Fruit fly (Drosophila melanogaster): ENCODE data around the gene CG14739.

CG14739 gene

DNA sequence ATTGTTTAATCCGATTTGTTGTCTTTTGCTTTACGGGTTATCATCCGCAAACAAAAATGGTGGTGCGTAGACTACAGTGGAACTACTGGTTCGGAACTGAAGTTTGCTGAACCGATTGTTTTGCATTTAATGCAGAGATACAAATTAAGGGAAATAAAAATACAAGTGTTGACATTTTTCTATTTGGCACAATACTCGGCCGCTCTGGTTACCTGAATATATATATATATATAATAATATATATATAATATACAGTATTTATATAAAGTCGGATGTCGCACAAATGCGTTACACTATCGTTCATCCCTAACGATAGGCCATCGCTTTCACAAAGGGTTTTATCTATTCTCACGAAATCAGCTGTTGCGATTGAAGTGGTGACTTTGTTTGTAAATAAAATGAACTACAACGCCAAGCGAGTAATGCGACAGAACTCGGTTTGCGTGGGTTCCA lies 32.2 kb downstream of the CG14739 start, which contains the start of the genes DCAF12 and Spt3 (continued):
- TF ChIP-seq nerfin-2 (GFP tag; IDR thresholded peaks at IDR 0.05; ENCODE audit: partially characterized antibody), result peak; percentile 70
- TF ChIP-seq CG11504 (tag; optimal IDR thresholded peaks at IDR 0.05), result peak; percentile 71
- peak; percentile 88 for TF ChIP-seq amos (GFP tag; IDR thresholded peaks at IDR 0.05; ENCODE audit: partially characterized antibody)
- TF ChIP-seq fd96Cb (tag; optimal IDR thresholded peaks at IDR 0.05), result peak; percentile 37
- no peak for TF ChIP-seq Hr78 (GFP tag; optimal IDR thresholded peaks at IDR 0.05)
- TF ChIP-seq CG6689 (GFP tag; IDR thresholded peaks at IDR 0.05), result peak; percentile 42
- TF ChIP-seq HLH3B (GFP tag; IDR thresholded peaks at IDR 0.05), result peak; percentile 19; the same call in 1 of the 2 replicates
- TF ChIP-seq CG14667 (GFP tag; IDR thresholded peaks at IDR 0.05), result peak; percentile 39; the same call in 1 of the 2 replicates
- TF ChIP-seq CG12942 (GFP tag; optimal IDR thresholded peaks at IDR 0.05), result no peak
- TF ChIP-seq B-H1 (GFP tag; IDR thresholded peaks at IDR 0.05), result no peak; the same call in 2 of the 3 replicates
- TF ChIP-seq dan (GFP tag; IDR thresholded peaks at IDR 0.05), result no peak
- TF ChIP-seq CG11696 (GFP tag; IDR thresholded peaks at IDR 0.05), result no peak
- TF ChIP-seq dati (GFP tag; IDR thresholded peaks at IDR 0.05), result no peak
- TF ChIP-seq aop (GFP tag; IDR thresholded peaks at IDR 0.05), result no peak
- TF ChIP-seq Ravus (GFP tag; IDR thresholded peaks at IDR 0.05), result no peak
- no peak for TF ChIP-seq PHDP (tag; optimal IDR thresholded peaks at IDR 0.05)
- TF ChIP-seq esg (GFP tag; conservative IDR thresholded peaks at IDR 0.05), result no peak
- TF ChIP-seq row (GFP tag; IDR thresholded peaks at IDR 0.05), result peak; percentile 97
- no peak for TF ChIP-seq pnt (GFP tag; optimal IDR thresholded peaks at IDR 0.05)
- TF ChIP-seq onecut (GFP tag; IDR thresholded peaks at IDR 0.05), result no peak
- TF ChIP-seq unc-4 (GFP tag; IDR thresholded peaks at IDR 0.05; ENCODE audit: partially characterized antibody), result peak; percentile 87
- TF ChIP-seq Tbp (GFP tag; optimal IDR thresholded peaks at IDR 0.05), result no peak
- TF ChIP-seq CG6683 (GFP tag; optimal IDR thresholded peaks at IDR 0.05), result no peak
- TF ChIP-seq CG8924 (tag; optimal IDR thresholded peaks at IDR 0.05), result peak; percentile 77
- TF ChIP-seq Adf1 (GFP tag; IDR thresholded peaks at IDR 0.05), result no peak
- no peak for TF ChIP-seq CG5180 (GFP tag; optimal IDR thresholded peaks at IDR 0.05)
- no peak for TF ChIP-seq Neu2 (GFP tag; optimal IDR thresholded peaks at IDR 0.05; ENCODE audit: borderline replicate concordance)
- no peak for TF ChIP-seq D (optimal IDR thresholded peaks at IDR 0.05)
- peak; percentile 38 for TF ChIP-seq D (GFP tag; optimal IDR thresholded peaks at IDR 0.05)
- no peak for TF ChIP-seq mirr (GFP tag; optimal IDR thresholded peaks at IDR 0.05)
- peak; percentile 52; the same call in 2 of the 3 replicates for TF ChIP-seq croc (GFP tag; conservative IDR thresholded peaks at IDR 0.05)
- TF ChIP-seq Bgb (GFP tag; IDR thresholded peaks at IDR 0.05; ENCODE audit: partially characterized antibody), result peak; percentile 91
- TF ChIP-seq eyg (GFP tag; optimal IDR thresholded peaks at IDR 0.05), result peak; percentile 47
- peak; percentile 40 for TF ChIP-seq CG8359 (GFP tag; optimal IDR thresholded peaks at IDR 0.05; ENCODE audit: borderline replicate concordance)
- TF ChIP-seq Awh (GFP tag; IDR thresholded peaks at IDR 0.05), result no peak

dm6 chr3R:12010202-12010824 lies 38.7 kb downstream of the CG14739 start, which contains the start of the genes KLHL18 and GCC185:
Gene KLHL18 (minus strand): TSS chr3R:12010434.
Gene GCC185 (plus strand): TSS chr3R:12010772.
- TF ChIP-seq inv (GFP tag; IDR thresholded peaks at IDR 0.05; ENCODE audit: partially characterized antibody), result peak; percentile 79
- no peak for TF ChIP-seq CG6854 (GFP tag; optimal IDR thresholded peaks at IDR 0.05)
- TF ChIP-seq nom (GFP tag; optimal IDR thresholded peaks at IDR 0.05), result no peak
- TF ChIP-seq NC2α (GFP tag; optimal IDR thresholded peaks at IDR 0.05), result no peak
- peak; percentile 91 for TF ChIP-seq Hr3 (GFP tag; optimal IDR thresholded peaks at IDR 0.05)
- TF ChIP-seq CG10147 (GFP tag; optimal IDR thresholded peaks at IDR 0.05), result peak; percentile 77
- peak; percentile 90 for TF ChIP-seq CG3847 (GFP tag; IDR thresholded peaks at IDR 0.05)
- peak; percentile 22 for TF ChIP-seq CG4282 (GFP tag; optimal IDR thresholded peaks at IDR 0.05)
- no peak for TF ChIP-seq CG2678 (tag; optimal IDR thresholded peaks at IDR 0.05)
- TF ChIP-seq CG6272 (GFP tag; IDR thresholded peaks at IDR 0.05), result peak; percentile 84
- TF ChIP-seq pnt (GFP tag; optimal IDR thresholded peaks at IDR 0.05), result peak; percentile 60
- TF ChIP-seq Stat92E (GFP tag; optimal IDR thresholded peaks at IDR 0.05), result no peak
- TF ChIP-seq CG4617 (GFP tag; optimal IDR thresholded peaks at IDR 0.05; ENCODE audit: borderline replicate concordance), result peak; percentile 80
- peak; percentile 24 for TF ChIP-seq CG9609 (GFP tag; optimal IDR thresholded peaks at IDR 0.05)
- no peak for TF ChIP-seq dimm (GFP tag; IDR thresholded peaks at IDR 0.05)
- TF ChIP-seq Poxn (GFP tag; IDR thresholded peaks at IDR 0.05), result peak; percentile 16; the same call in 1 of the 2 replicates
- no peak for TF ChIP-seq disco-r (GFP tag; optimal IDR thresholded peaks at IDR 0.05)
